Worm (Caenorhabditis elegans) whole organism, L4/young adult: ENCODE measurements around the gene cee-1.

Experiments used
- W03F9.2 ChIP-seq: fragments of 150-350 bp; optimal IDR thresholded peaks from 2 replicates; lab custom pipeline; 2014; ENCODE audit warnings: missing biosample characterization, missing genetic modification characterization
- dao-5 ChIP-seq: sonication (generic microtip); optimal IDR thresholded peaks from 2 replicates; lab custom pipeline; 2016; ENCODE audit warnings: missing genotype, missing genetic modification characterization, moderate library complexity, missing compliant biosample characterization
- him-1 ChIP-seq: sonication (generic microtip); optimal IDR thresholded peaks from 2 replicates; lab custom pipeline; 2016; ENCODE audit warnings: missing genotype, missing genetic modification reagents, missing genetic modification characterization, missing compliant biosample characterization

DNA sequence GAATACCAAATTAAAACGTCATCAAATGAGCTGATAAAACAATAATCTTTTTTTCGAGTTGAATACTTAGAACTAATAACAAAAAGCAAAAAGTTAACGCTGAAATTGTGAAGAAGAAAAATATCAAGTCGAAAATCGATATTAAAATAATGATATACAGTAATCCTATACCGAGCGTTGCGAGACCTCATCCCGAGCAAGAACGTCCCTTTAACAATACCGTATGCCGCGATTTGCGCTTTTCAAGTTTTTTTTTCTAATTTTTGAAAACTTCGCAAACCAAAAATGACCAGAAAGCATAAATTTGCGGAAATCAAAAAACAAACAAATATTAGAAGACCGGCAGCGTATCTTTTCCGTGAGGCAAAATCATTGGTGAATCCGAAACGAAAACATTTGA, 21.5 kb upstream of the cee-1 start, which contains the start of gene F26F4.5:
- TF ChIP-seq him-1 (tag; lab: Kevin White, UChicago) (no peak), dao-5 (tag; lab: Kevin White, UChicago) (no peak), W03F9.2 (tag; lab: Kevin White, UChicago) (no peak)
